Fruit fly (Drosophila melanogaster) whole organism, embryonic: ENCODE data around the gene CG14731.
A peak's percentile ranks its signal among the peaks of the same experiment; 100 is the strongest.

ENCODE experiments used
- Atf6 ChIP-seq: fragments of 200-800 bp; sonication (Bioruptor generic); IDR thresholded peaks from 2 replicates; pipeline ENCODE4 v1.3.6; 2022; ENCODE audit warnings: missing biosample characterization, missing genetic modification characterization
- Bdp1 ChIP-seq: fragments of 200-800 bp; sonication (Bioruptor generic); optimal IDR thresholded peaks from 3 replicates; lab custom pipeline; 2016; ENCODE audit warnings: missing biosample characterization, missing genetic modification characterization
- CG10267 ChIP-seq: fragments of 200-800 bp; sonication (Bioruptor generic); optimal IDR thresholded peaks from 2 replicates; lab custom pipeline; 2018; ENCODE audit warnings: missing biosample characterization, mild to moderate bottlenecking, missing genetic modification characterization, moderate library complexity
- CG10654 ChIP-seq: fragments of 200-800 bp; sonication (Bioruptor generic); optimal IDR thresholded peaks from 2 replicates; lab custom pipeline; 2016; ENCODE audit warnings: missing biosample characterization, missing genetic modification characterization
- CG11504 ChIP-seq: fragments of 200-800 bp; sonication (Bioruptor generic); optimal IDR thresholded peaks from 3 replicates; lab custom pipeline; 2019; ENCODE audit warnings: missing biosample characterization, mild to moderate bottlenecking, missing genetic modification characterization, moderate library complexity
- CG12219 ChIP-seq: fragments of 200-800 bp; sonication (Bioruptor generic); optimal IDR thresholded peaks from 3 replicates; lab custom pipeline; 2018; ENCODE audit warnings: missing biosample characterization, mild to moderate bottlenecking, missing genetic modification characterization
- CG13424 ChIP-seq: fragments of 200-800 bp; sonication (Bioruptor generic); optimal IDR thresholded peaks from 2 replicates; lab custom pipeline; 2019; ENCODE audit warnings: missing biosample characterization, mild to moderate bottlenecking, missing genetic modification characterization, moderate library complexity
- CG14441 ChIP-seq: fragments of 200-800 bp; sonication (Bioruptor generic); IDR thresholded peaks from 2 replicates; pipeline ENCODE4 v1.3.6; 2022; ENCODE audit warnings: missing biosample characterization, missing genetic modification characterization
- CG14860 ChIP-seq: fragments of 200-800 bp; sonication (Bioruptor generic); IDR thresholded peaks from 3 replicates; pipeline ENCODE4 v1.3.6; 2022; ENCODE audit warnings: missing biosample characterization, missing genetic modification characterization; ENCODE audit not compliant: partially characterized antibody
- CG14965 ChIP-seq: fragments of 200-800 bp; sonication (Bioruptor generic); optimal IDR thresholded peaks from 2 replicates; lab custom pipeline; 2016; ENCODE audit warnings: missing biosample characterization, missing genetic modification characterization, borderline replicate concordance
- CG16863 ChIP-seq: fragments of 200-800 bp; sonication (Bioruptor generic); optimal IDR thresholded peaks from 3 replicates; lab custom pipeline; 2016; ENCODE audit warnings: missing biosample characterization, missing genetic modification characterization
- CG18011 ChIP-seq: fragments of 200-800 bp; sonication (Bioruptor generic); optimal IDR thresholded peaks from 2 replicates; lab custom pipeline; 2017; ENCODE audit warnings: missing biosample characterization, missing genetic modification characterization, mild to moderate bottlenecking, moderate library complexity, missing genotype
- CG1832 ChIP-seq: fragments of 200-800 bp; sonication (Bioruptor generic); optimal IDR thresholded peaks from 2 replicates; lab custom pipeline; 2017; ENCODE audit warnings: missing biosample characterization, mild to moderate bottlenecking, missing genetic modification characterization, inconsistent platforms
- CG18764 ChIP-seq: fragments of 200-800 bp; sonication (Bioruptor generic); optimal IDR thresholded peaks from 3 replicates; lab custom pipeline; 2016; ENCODE audit warnings: missing biosample characterization, missing genetic modification characterization
- CG31365 ChIP-seq: fragments of 200-800 bp; sonication (Bioruptor generic); optimal IDR thresholded peaks from 2 replicates; lab custom pipeline; 2018; ENCODE audit warnings: missing biosample characterization, mild to moderate bottlenecking, missing genetic modification characterization
- CG32767 ChIP-seq: fragments of 200-800 bp; sonication (Bioruptor generic); IDR thresholded peaks from 2 replicates; pipeline ENCODE4 v1.3.6; 2022; ENCODE audit warnings: missing biosample characterization, missing genetic modification characterization
- CG6791 ChIP-seq: fragments of 200-800 bp; sonication (Bioruptor generic); IDR thresholded peaks from 3 replicates; pipeline ENCODE4 v1.3.6; 2022; ENCODE audit warnings: missing biosample characterization, missing genetic modification characterization; ENCODE audit not compliant: partially characterized antibody
- D ChIP-seq, 2 experiments: fragments of 200-800 bp in 1 of 2; fragments of >200 bp in 1 of 2; sonication (Bioruptor generic) in 1 of 2; optimal IDR thresholded peaks; 2 replicates in 1 of 2; 3 replicates in 1 of 2; lab custom pipeline; 2017; ENCODE audit warnings: mild to moderate bottlenecking in 1 of 2, missing biosample characterization in 1 of 2, missing genetic modification characterization in 1 of 2, missing genetic modification reagents in 1 of 2
- Dip3 ChIP-seq: fragments of 200-800 bp; sonication (Bioruptor generic); optimal IDR thresholded peaks from 3 replicates; lab custom pipeline; 2016; ENCODE audit warnings: missing biosample characterization, missing genetic modification characterization
- H2.0 ChIP-seq: fragments of 200-800 bp; sonication (Bioruptor generic); IDR thresholded peaks from 2 replicates; pipeline ENCODE4 v1.3.6; 2022; ENCODE audit warnings: missing biosample characterization, missing genetic modification characterization
- Hand ChIP-seq: fragments of 200-800 bp; sonication (Bioruptor generic); optimal IDR thresholded peaks from 2 replicates; lab custom pipeline; 2017; ENCODE audit warnings: mild to moderate bottlenecking, missing biosample characterization, missing genetic modification reagents, missing genetic modification characterization
- PHDP ChIP-seq: fragments of 200-800 bp; sonication (Bioruptor generic); optimal IDR thresholded peaks from 3 replicates; lab custom pipeline; 2018; ENCODE audit warnings: missing biosample characterization, mild to moderate bottlenecking, missing genetic modification characterization, moderate library complexity
- Pdp1 ChIP-seq, 2 experiments: fragments of 200-800 bp; sonication (Bioruptor generic); optimal IDR thresholded peaks; 3 replicates each; lab custom pipeline; 2016; ENCODE audit warnings: missing biosample characterization in 2 of 2, missing genetic modification characterization in 2 of 2, mild to moderate bottlenecking in 1 of 2, moderate library complexity in 1 of 2
- Rfx ChIP-seq: fragments of 200-800 bp; sonication (Bioruptor generic); IDR thresholded peaks from 2 replicates; pipeline ENCODE4 v1.3.6; 2022; ENCODE audit warnings: missing biosample characterization, missing genetic modification characterization
- TFAM ChIP-seq: fragments of 200-800 bp; sonication (Bioruptor generic); optimal IDR thresholded peaks from 2 replicates; lab custom pipeline; 2017; ENCODE audit warnings: missing biosample characterization, missing genetic modification characterization, inconsistent platforms
- ash1 ChIP-seq: fragments of 200-800 bp; sonication (Bioruptor generic); optimal IDR thresholded peaks from 2 replicates; lab custom pipeline; 2018; ENCODE audit warnings: missing biosample characterization, mild to moderate bottlenecking, missing genetic modification characterization
- bsh ChIP-seq, 2 experiments: fragments of 200-800 bp; sonication (Bioruptor generic); optimal IDR thresholded peaks; 2 replicates each; lab custom pipeline; 2017 to 2018; ENCODE audit warnings: mild to moderate bottlenecking in 2 of 2, missing biosample characterization in 2 of 2, missing genetic modification characterization in 2 of 2, moderate library complexity in 1 of 2
- ci ChIP-seq: fragments of 200-800 bp; sonication (Bioruptor generic); IDR thresholded peaks from 3 replicates; pipeline ENCODE4 v1.3.6; 2022; ENCODE audit warnings: missing biosample characterization, missing genetic modification characterization
- da ChIP-seq: fragments of 200-800 bp; sonication (Bioruptor generic); optimal IDR thresholded peaks from 2 replicates; lab custom pipeline; 2016; ENCODE audit warnings: missing biosample characterization, missing genetic modification characterization
- emc ChIP-seq: fragments of 200-800 bp; sonication (Bioruptor generic); optimal IDR thresholded peaks from 2 replicates; lab custom pipeline; 2016; ENCODE audit warnings: missing biosample characterization, missing genetic modification characterization
- ems ChIP-seq: fragments of 200-800 bp; sonication (Bioruptor generic); optimal IDR thresholded peaks from 3 replicates; lab custom pipeline; 2016; ENCODE audit warnings: missing biosample characterization, missing genetic modification characterization
- exex ChIP-seq: fragments of 200-800 bp; sonication (Bioruptor generic); optimal IDR thresholded peaks from 4 replicates; lab custom pipeline; 2018; ENCODE audit warnings: missing biosample characterization, mild to moderate bottlenecking, missing genetic modification characterization, moderate library complexity
- gem ChIP-seq: fragments of 200-800 bp; sonication (Bioruptor generic); optimal IDR thresholded peaks from 2 replicates; lab custom pipeline; 2019; ENCODE audit warnings: missing biosample characterization, mild to moderate bottlenecking, missing genetic modification characterization, moderate library complexity
- grau ChIP-seq: fragments of 200-800 bp; optimal IDR thresholded peaks from 3 replicates; lab custom pipeline; 2019; ENCODE audit warnings: missing biosample characterization, mild to moderate bottlenecking, missing genetic modification characterization, moderate library complexity
- gsb-n ChIP-seq: fragments of 200-800 bp; sonication (Bioruptor generic); optimal IDR thresholded peaks from 3 replicates; lab custom pipeline; 2018; ENCODE audit warnings: missing biosample characterization, mild to moderate bottlenecking, missing genetic modification characterization
- hbn ChIP-seq: fragments of 200-800 bp; sonication (Bioruptor generic); IDR thresholded peaks from 2 replicates; pipeline ENCODE4 v1.3.6; 2022; ENCODE audit warnings: missing biosample characterization, missing genetic modification characterization; ENCODE audit not compliant: partially characterized antibody
- her ChIP-seq: fragments of 200-800 bp; sonication (Bioruptor generic); optimal IDR thresholded peaks from 2 replicates; lab custom pipeline; 2016; ENCODE audit warnings: missing biosample characterization, missing genetic modification characterization
- otp ChIP-seq: fragments of 200-800 bp; sonication (Bioruptor generic); IDR thresholded peaks from 3 replicates; pipeline ENCODE4, ENCODE4 v1.3.6; 2022; ENCODE audit warnings: missing biosample characterization, missing genetic modification characterization
- ranshi ChIP-seq: fragments of 200-800 bp; sonication (Bioruptor generic); IDR thresholded peaks from 2 replicates; pipeline ENCODE4 v1.3.6; 2022; ENCODE audit warnings: missing biosample characterization, missing genetic modification characterization
- sens ChIP-seq: fragments of 200-800 bp; sonication (Bioruptor generic); peaks from one replicate; lab custom pipeline; 2016; ENCODE audit warnings: missing biosample characterization, missing genetic modification characterization
- sima ChIP-seq: fragments of 200-800 bp; sonication (Bioruptor generic); optimal IDR thresholded peaks from 2 replicates; lab custom pipeline; 2016; ENCODE audit warnings: missing biosample characterization, missing genetic modification characterization
- slp2 ChIP-seq: fragments of 200-800 bp; sonication (Bioruptor generic); optimal IDR thresholded peaks from 2 replicates; lab custom pipeline; 2016; ENCODE audit warnings: missing biosample characterization, missing genetic modification characterization
- sr ChIP-seq: fragments of 200-800 bp; sonication (Bioruptor generic); IDR thresholded peaks from 3 replicates; pipeline ENCODE4 v1.3.6; 2022; ENCODE audit warnings: missing biosample characterization, missing genetic modification characterization
- tio ChIP-seq: fragments of 200-800 bp; sonication (Bioruptor generic); optimal IDR thresholded peaks from 2 replicates; lab custom pipeline; 2017; ENCODE audit warnings: missing biosample characterization, missing genetic modification characterization, inconsistent platforms
- vnd ChIP-seq: fragments of 200-800 bp; sonication (Bioruptor generic); IDR thresholded peaks from 3 replicates; pipeline ENCODE4 v1.3.6; 2022; ENCODE audit warnings: missing biosample characterization, missing genetic modification characterization; ENCODE audit not compliant: partially characterized antibody

The CG14731 gene

dm6 chr3R:11947079-11947869, 16.2 kb downstream of the CG14731 start (continued):
- no peak for TF ChIP-seq sima (GFP tag; lab: Kevin White, UChicago)
- TF ChIP-seq her (GFP tag; lab: Kevin White, UChicago): no peak
- no peak for TF ChIP-seq ash1 (GFP tag; lab: Kevin White, UChicago)
- no peak for TF ChIP-seq da
- TF ChIP-seq CG32767 (GFP tag; lab: Robert Waterston, UW): 0 out of 2 replicates have a peak, but pooled peaks have one; percentile 25
- peak in 1 of 2 experiments; percentile 19 for TF ChIP-seq bsh (GFP tag; optimal IDR thresholded peaks at IDR 0.05; lab: Kevin White, UChicago)
- no peak for TF ChIP-seq CG13424 (tag; lab: Kevin White, UChicago)
- TF ChIP-seq tio (GFP tag; lab: Kevin White, UChicago): no peak
- peak; percentile 37 for TF ChIP-seq gem
- TF ChIP-seq CG12219 (GFP tag; lab: Kevin White, UChicago): no peak
- no peak for TF ChIP-seq CG18764 (GFP tag; lab: Kevin White, UChicago)
- TF ChIP-seq hbn (GFP tag; lab: Robert Waterston, UW): no peak
- TF ChIP-seq ems (GFP tag; lab: Kevin White, UChicago): peak; percentile 25
- peak; percentile 64 for TF ChIP-seq Rfx (GFP tag; lab: Robert Waterston, UW)
- peak; percentile 62; the same call in 1 of the 2 replicates for TF ChIP-seq ranshi (GFP tag; lab: Robert Waterston, UW)
- peak; percentile 8 for TF ChIP-seq Dip3
- TF ChIP-seq grau (tag; lab: Kevin White, UChicago): peak; percentile 84
- 0 out of 2 replicates have a peak, but pooled peaks have one; percentile 30 for TF ChIP-seq H2.0 (GFP tag; lab: Robert Waterston, UW)
- TF ChIP-seq vnd: no peak
- TF ChIP-seq slp2 (GFP tag; lab: Kevin White, UChicago): no peak
- TF ChIP-seq CG14965 (GFP tag; lab: Kevin White, UChicago): no peak
- no peak for TF ChIP-seq CG1832 (GFP tag; lab: Kevin White, UChicago)
- TF ChIP-seq CG10654 (GFP tag; lab: Kevin White, UChicago): peak; percentile 12
- TF ChIP-seq otp (GFP tag; lab: Robert Waterston, UW): no peak

- peak; percentile 57 for TF ChIP-seq sr (GFP tag; lab: Robert Waterston, UW)
- TF ChIP-seq D (optimal IDR thresholded peaks at IDR 0.05; lab: Kevin White, UChicago): no peak
- TF ChIP-seq D (GFP tag; optimal IDR thresholded peaks at IDR 0.05; lab: Kevin White, UChicago): no peak
- peak; percentile 59 for TF ChIP-seq sens (GFP tag; lab: Kevin White, UChicago)
- peak in 1 of 2 experiments; percentile 66 for TF ChIP-seq Pdp1 (GFP tag; optimal IDR thresholded peaks at IDR 0.05; lab: Kevin White, UChicago)
- TF ChIP-seq CG14965 (GFP tag; lab: Kevin White, UChicago): no peak
- TF ChIP-seq CG16863: no peak
Measured at dm6 chr3R:11947959-11948358, 16.9 kb downstream of the CG14731 start.

- TF ChIP-seq CG14441: no peak
- no peak for TF ChIP-seq bsh (GFP tag; optimal IDR thresholded peaks at IDR 0.05; lab: Kevin White, UChicago)
- TF ChIP-seq gsb-n (tag; lab: Kevin White, UChicago): peak; percentile 66
- no peak for TF ChIP-seq Bdp1 (GFP tag; lab: Kevin White, UChicago)
- TF ChIP-seq CG14860 (GFP tag; lab: Robert Waterston, UW): no peak
- TF ChIP-seq PHDP (tag; lab: Kevin White, UChicago): no peak
- TF ChIP-seq CG6791 (GFP tag; lab: Robert Waterston, UW): no peak
- TF ChIP-seq Hand (GFP tag; lab: Kevin White, UChicago): no peak
- TF ChIP-seq CG11504: peak; percentile 38
- TF ChIP-seq CG31365: peak; percentile 51
- TF ChIP-seq TFAM (GFP tag; lab: Kevin White, UChicago): no peak
- TF ChIP-seq exex (tag; lab: Kevin White, UChicago): no peak
- no peak for TF ChIP-seq ci (GFP tag; lab: Robert Waterston, UW)
- TF ChIP-seq emc (GFP tag; lab: Kevin White, UChicago): no peak
- TF ChIP-seq CG18011 (GFP tag; lab: Kevin White, UChicago): no peak
- peak; percentile 49 for TF ChIP-seq CG10267 (tag; lab: Kevin White, UChicago)
- TF ChIP-seq Atf6 (GFP tag; lab: Robert Waterston, UW): no peak
- TF ChIP-seq D (optimal IDR thresholded peaks at IDR 0.05; lab: Kevin White, UChicago): no peak
- no peak for TF ChIP-seq D (GFP tag; optimal IDR thresholded peaks at IDR 0.05; lab: Kevin White, UChicago)
Measured at dm6 chr3R:11948903-11949358, 17.9 kb downstream of the CG14731 start, which contains the start of gene Cad87A. TSS of gene Cad87A (minus strand) at chr3R:11949129.
